Fruit fly (Drosophila melanogaster): ENCODE results near the gene Gr98d.

DNA sequence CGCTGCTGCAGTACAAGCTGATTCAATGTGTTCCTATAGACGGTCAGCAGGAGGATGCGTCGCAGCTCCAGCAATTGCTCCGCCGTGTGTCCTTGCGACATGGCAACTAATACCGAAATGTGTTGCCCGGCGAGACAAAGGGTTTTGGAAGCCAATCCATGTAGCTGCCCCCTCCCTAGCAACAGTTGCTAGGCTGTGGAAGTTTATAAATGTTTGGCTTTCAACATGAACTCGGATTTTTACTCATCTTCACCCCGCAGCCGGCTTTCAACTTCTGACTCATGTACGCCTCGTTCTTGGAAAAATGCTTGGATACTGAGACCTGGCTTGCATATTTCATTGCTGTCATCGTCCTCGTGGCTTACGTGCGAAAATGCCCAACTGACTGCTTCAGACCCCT, 28.7 kb upstream of the Gr98d start, which contains the start of gene CG13972:
- TF ChIP-seq Rel (GFP tag; optimal IDR thresholded peaks at IDR 0.05) (no peak), Rel (tag; optimal IDR thresholded peaks at IDR 0.05) (no peak), br (GFP tag; optimal IDR thresholded peaks at IDR 0.05) (no peak), h (GFP tag; optimal IDR thresholded peaks at IDR 0.05) (no peak), fru (GFP tag; optimal IDR thresholded peaks at IDR 0.05) (no peak), OdsH (GFP tag; optimal IDR thresholded peaks at IDR 0.05) (no peak), Hr83 (GFP tag; optimal IDR thresholded peaks at IDR 0.05; ENCODE audit: poor library complexity, severe bottlenecking) (no peak), Vsx2 (GFP tag; optimal IDR thresholded peaks at IDR 0.05; ENCODE audit: partially characterized antibody) (no peak), lola (GFP tag; optimal IDR thresholded peaks at IDR 0.05) (no peak), Abd-B (GFP tag; optimal IDR thresholded peaks at IDR 0.05) (no peak), Dfd (GFP tag; optimal IDR thresholded peaks at IDR 0.05) (no peak), Mio (GFP tag; optimal IDR thresholded peaks at IDR 0.05) (no peak), CG32264 (GFP tag; optimal IDR thresholded peaks at IDR 0.05) (no peak)
